Worm (Caenorhabditis elegans) whole organism, dauer: Measurements from ENCODE around the gene C26B9.2.

Source experiments
- unc-62 ChIP-seq: sonication (generic microtip); optimal IDR thresholded peaks from 2 replicates; lab custom pipeline; 2017; ENCODE audit warnings: missing biosample characterization, missing genetic modification reagents, missing genetic modification characterization

Gene C26B9.2

DNA sequence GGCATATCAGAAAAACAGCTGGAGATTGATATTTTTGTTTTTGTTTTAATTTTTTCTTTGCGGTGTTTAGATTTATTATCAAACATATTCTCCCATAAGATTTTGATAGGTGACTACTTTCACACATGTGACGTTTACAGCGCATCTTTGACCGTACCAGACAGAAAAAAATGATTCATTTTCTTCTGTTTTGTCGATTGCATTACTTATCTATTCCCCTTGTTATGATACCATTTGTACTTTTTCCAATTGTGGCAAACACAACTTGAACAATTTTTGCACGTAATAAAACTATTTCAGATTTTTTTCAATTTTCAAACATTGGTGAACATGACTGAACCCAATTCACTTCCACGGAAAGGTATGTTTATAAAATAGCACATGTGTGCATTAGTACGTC is 4.3 kb downstream of the C26B9.2 start, which contains the start of gene C26B9.1:
Gene C26B9.1 (plus strand): TSS at position 301 of the 400 bp plus-strand sequence.
- TF ChIP-seq unc-62 (GFP tag; lab: Kevin White, UChicago), result no peak

DNA sequence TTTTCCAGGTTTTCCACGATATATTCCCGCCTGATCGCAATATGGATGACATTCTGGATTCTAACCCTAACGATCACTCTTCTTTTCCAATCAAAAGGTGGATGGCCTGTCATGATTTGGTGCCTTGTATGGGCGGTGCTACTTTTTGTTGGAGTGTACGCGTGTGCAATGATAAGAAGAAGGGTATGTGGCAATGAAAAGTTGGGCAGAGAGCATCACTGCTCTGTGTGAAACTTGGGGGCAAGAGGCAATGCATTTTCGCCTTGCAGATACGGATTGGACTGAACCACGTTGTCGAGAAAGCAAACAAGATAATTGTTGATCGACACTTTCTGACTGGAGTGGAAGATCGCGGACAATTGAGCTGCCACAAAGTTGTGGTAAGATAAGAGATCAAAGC is 6.3 kb downstream of the C26B9.2 start:
- TF ChIP-seq unc-62 (GFP tag; lab: Kevin White, UChicago), result no peak

DNA sequence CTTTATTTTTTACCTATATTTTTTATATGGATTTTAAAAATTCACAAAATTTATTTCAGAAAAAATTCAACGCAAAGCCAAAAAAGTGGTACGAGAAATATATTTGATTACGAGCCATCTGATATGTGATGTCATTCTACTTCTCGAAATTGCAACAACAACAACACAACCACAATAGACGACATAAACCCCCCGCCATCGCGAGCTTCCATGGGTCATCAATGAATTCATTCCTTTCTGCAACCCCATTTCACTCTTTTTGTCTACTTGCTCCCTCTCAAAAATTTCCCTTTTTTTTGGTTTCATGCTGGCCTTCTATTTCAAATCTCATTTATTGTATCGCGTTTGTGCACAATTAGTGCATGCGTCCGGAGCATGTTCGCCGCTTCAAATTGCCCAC is 7.9 kb downstream of the C26B9.2 start:
- no peak for TF ChIP-seq unc-62 (GFP tag; lab: Kevin White, UChicago)

DNA sequence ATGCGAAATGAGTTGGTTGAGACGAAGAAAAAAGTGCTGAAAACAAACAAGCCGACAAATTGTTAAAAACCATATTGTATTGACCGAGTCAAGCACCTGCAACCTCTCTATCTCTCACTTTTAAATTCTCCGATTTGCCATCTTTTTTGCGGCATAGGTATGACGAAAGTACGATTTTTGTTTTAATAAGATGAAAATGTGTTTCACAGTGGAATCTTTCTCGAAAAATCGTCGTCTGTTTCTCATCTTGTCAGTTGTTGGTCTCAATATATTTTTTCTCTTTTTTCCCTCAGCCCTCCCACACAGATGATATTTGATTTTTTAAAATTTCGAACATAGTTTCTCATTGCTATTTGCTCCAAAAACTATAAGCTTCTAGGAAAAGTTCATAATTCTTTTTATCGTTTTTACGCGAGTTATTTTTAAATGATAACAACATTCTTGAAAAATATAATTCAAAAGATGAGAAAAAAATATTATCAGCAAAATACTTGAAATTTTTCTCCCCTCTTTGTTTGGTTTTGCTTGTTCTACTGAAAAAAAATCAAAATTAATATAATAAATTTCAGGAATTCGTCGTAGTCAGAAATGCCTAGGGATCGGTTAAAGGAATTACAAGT is 8.7 kb downstream of the C26B9.2 start, which contains the start of gene syx-3:
Gene syx-3 (plus strand): TSS at position 570 of the 620 bp plus-strand sequence.
- TF ChIP-seq unc-62 (GFP tag; lab: Kevin White, UChicago), result no peak

DNA sequence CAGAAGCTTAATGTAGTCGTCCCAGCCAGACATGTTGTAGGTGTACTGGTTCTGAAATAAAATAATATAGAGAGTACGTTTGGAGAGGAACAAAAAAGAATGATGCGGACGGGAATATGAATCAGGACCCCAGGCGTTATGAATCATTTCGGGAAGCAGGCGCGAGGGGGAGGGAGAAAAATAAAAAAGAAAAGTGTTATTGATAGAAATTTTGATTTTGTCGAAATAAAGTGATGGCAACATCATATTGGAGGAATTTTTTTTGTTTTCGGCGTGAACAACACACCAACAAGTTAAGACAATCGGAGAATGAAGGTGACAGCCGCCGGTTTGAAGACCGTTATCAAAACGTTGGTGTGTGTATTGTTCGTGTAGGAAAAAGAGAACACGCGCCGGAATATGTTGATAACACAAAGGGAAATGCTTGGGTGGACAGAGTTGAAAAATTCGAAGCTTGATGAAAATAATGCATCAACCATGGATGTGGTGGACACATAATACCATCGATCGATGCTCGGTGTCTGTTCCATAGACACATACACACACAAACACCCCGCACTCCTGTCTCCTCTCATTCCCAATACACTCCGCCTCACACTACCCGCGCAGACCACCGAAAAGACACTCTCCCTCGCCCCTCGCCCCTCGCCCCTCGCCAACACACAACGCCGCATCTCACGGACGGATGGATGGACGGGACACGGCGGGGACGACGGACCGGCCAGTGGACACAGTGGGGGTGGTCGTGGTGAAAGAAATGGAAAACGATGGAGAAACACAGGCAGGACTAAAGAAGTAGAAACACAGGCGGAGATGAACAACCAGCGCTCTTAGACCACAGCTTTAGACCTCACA is 14.3 kb downstream of the C26B9.2 start, which contains the start of gene pfn-2:
Gene pfn-2 (minus strand): TSS at position 51 of the 855 bp plus-strand sequence.
- TF ChIP-seq unc-62 (GFP tag; lab: Kevin White, UChicago), result no peak

DNA sequence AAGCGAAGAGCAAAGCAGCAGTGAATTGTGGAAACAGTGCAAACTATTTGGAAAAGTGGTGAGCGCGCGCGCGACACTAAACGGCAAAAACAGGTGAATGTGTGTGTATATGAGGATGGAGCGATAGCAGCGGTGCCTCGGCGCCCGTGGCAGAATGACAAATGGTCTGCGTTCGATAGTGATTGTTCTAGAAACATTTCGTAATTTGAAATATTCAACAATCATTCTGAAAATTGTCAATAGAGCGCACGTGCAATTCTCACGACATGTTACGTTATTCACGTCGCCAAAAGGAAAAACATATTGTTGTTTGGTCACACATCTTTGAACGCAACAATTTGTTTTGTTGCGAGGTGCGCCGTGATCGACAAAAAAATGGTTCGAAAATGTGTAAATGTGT is 15.3 kb downstream of the C26B9.2 start:
- TF ChIP-seq unc-62 (GFP tag; lab: Kevin White, UChicago), result no peak

DNA sequence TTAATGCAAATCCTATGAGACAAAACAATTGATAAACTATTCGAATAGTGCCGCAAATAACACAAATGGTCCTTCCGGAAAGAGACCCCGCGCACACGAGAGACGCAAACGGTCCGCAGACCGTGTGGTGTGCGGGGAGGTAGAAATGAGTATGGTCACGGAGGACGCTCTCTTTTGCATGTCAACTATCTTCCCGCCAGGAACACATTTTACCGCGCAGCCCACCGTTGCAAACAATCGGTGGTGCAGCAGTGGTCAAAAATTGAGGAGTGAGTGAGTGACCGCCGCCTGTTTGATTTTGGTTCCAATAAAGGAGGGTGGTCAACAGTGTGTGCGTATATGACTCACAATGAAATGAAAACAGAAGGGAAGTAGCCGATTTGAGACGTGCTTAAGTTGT is 20.7 kb downstream of the C26B9.2 start:
- no peak for TF ChIP-seq unc-62 (GFP tag; lab: Kevin White, UChicago)

DNA sequence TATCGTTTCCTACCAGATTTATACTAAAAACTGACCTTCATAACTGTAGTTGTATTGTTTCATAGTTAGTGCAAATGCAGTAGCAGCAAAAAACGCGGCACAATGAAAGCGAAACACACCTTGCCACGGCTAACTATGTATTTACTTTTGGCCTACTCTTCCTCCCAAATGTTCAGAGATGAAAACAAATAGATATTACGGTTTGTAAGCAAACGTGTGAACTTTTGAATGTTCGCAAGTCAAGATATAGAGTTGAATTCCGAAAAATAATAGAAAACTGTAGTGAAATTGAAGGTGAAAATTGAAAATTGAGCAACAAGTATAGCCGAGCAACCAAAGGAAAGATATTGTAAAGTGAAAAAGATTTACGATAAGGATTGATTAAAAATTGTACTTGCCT is 24.2 kb downstream of the C26B9.2 start, which contains the start of gene chtl-1:
Gene chtl-1 (minus strand): TSS at position 101 of the 400 bp plus-strand sequence.
- TF ChIP-seq unc-62 (GFP tag; lab: Kevin White, UChicago), result no peak

DNA sequence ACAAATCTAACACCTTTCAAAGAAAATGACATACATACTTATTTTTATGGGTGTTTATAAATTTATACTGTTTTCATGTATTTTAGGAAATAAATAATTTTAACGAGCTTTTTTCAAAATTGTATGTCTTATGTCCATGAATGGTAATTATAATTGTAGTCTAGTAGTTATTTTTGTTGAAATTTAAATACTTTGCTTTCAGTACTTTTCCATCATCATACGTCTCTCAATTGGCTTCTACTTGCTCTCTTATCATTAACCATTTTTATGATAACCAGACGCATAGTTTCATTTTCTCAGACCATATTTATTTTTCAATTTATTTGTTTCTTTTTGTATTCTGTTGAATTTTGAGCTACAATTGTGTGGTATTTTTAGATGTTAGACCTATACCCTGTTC is 25.4 kb downstream of the C26B9.2 start, which contains the start of gene F35C8.5:
Gene F35C8.5 (plus strand): TSS at position 377 of the 400 bp plus-strand sequence.
- TF ChIP-seq unc-62 (GFP tag; lab: Kevin White, UChicago), result no peak

DNA sequence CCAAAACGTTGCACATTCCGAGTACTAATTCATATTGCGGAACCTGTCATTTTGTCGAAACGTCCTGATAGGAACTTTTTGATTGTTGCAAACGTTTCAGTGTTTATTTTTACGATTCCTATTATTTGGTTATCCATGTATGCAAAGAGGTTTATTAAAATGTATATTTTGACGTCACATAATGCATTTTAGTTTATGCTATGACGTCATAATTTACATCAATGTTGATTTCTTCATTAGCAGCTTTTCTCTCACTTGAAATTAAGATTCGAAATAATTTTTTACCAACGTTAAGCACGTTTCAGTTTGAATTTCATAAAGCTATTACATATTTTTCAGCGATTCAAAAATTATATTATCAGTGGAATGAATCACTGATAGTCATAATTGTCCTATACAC is 26.6 kb downstream of the C26B9.2 start:
- TF ChIP-seq unc-62 (GFP tag; lab: Kevin White, UChicago), result no peak

DNA sequence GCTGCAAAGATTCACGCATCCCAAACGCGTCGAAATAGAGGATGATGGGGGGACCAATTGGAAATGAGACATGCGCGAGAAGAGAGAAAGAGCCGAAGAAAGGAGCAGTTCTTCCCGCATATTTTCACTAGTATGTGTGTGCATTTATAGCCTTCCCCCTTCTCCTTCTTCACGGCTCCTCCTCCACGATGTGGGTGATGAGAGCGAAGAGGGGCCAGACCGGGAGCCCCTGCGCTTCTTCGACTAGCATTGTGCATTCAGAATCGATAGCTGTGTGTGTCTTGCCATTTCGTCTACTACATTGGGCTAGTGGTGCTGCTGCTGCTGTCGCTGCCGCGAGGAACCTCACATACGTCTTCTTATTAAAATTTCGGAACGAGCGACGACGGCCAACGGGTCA is 28.2 kb downstream of the C26B9.2 start, which contains the start of gene jkk-1:
Gene jkk-1 (plus strand): TSS at position 249 of the 400 bp plus-strand sequence.
- TF ChIP-seq unc-62 (GFP tag; lab: Kevin White, UChicago), result no peak

DNA sequence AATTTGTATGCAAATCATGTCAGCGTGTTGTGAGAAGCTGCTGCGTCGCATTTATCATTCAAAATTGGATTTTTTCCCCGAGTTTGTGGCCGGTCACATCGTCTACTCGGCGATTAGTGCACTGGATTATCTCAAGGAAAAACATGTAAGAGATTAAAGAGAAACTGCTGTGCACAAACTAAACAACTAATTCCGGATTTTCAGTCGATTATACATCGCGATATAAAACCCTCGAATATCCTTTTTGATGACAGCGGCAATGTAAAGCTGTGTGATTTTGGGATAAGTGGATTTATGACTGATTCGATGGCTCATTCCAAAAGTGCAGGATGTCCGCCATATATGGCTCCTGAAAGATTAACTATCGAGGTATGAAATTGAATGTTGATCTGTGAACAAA is 30.6 kb downstream of the C26B9.2 start:
- no peak for TF ChIP-seq unc-62 (GFP tag; lab: Kevin White, UChicago)

DNA sequence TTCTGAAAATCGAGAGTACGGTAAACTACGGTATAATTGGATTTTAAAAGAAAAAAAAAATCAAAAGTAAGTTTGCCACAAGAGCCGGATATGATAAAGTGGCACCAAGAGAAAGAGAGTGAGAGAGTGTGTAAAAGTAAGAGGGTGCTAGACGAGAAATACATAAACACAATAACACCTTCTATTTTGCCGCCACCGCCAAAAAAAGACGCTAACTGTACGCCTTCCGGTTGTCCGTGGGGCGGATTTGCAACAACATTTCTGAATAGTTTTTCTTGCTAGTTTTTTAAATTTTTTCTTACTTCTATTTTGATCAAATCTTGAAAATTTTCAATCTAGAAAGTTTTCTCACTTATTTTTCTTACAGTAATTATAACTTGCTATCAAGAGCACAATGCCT is 32.6 kb downstream of the C26B9.2 start, which contains the start of gene F35C8.8:
Gene F35C8.8 (minus strand): TSS at position 2 of the 400 bp plus-strand sequence.
- TF ChIP-seq unc-62 (GFP tag; lab: Kevin White, UChicago), result no peak

DNA sequence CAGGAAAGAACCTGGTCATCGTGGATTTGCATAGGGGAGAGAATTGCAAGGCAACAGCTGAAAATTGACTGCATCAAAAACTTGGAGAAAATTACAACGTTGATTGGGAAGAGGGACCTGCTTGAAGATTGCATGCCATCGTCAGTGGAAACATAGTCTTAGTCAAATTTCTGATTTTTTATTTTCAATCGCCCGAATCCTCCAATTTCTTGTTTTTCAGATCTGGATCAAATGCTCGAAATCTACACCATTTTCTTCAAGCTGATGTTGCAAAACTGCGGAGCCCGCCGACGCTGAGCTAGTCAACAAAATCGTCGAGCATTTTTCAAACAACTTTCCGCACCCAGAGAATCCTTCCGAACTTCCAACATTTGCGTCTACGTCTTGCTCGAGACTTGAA is 33.6 kb downstream of the C26B9.2 start:
- no peak for TF ChIP-seq unc-62 (GFP tag; lab: Kevin White, UChicago)

DNA sequence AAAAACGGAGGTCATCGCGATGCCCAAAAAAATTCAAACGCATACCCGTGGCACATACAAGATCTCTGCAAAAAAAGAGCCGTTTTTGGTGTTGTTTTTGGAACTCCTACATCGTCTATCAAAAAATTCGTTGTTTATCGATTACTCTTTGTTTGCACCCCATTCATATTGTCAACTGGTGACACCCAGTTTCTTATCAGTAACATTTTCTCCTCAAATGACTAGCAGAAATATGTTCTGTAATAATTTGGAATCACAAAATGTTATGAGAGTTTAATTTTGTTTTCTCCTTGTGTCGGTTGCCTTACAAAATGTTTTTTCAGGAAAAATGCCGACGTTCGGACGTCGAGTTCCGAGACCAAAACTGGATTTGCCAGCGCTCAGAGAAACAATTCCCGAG is 34.8 kb downstream of the C26B9.2 start, which contains the start of gene sek-4:
Gene sek-4 (plus strand): TSS at position 318 of the 400 bp plus-strand sequence.
- TF ChIP-seq unc-62 (GFP tag; lab: Kevin White, UChicago), result no peak

DNA sequence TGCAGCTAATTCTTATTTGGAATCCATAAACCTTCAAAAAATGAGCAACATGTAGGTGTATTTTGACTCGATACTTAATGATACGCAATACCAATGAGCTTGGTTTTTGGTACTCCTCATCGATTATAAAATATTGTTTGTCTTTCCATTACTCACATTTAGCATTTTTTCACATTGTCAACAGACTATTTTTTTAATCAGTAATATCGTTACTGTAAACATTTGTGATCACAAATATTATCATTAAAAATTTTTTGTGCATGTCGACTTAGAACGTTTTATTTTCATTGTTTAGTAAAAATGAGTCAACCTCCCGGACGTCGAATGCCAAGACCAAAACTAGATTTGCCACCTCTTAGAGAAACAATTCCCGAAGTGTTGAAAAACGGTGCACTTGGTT is 37.3 kb downstream of the C26B9.2 start, which contains the start of gene sek-5:
Gene sek-5 (plus strand): TSS at position 301 of the 400 bp plus-strand sequence.
- no peak for TF ChIP-seq unc-62 (GFP tag; lab: Kevin White, UChicago)
